Worm (Caenorhabditis elegans): ENCODE measurements around the gene F21D5.4.
A peak's percentile ranks its signal among the peaks of the same experiment; 100 is the strongest.

Gene F21D5.4

ce11 chrIV:8730469-8730868, 7.4 kb upstream of the F21D5.4 start, which contains the start of gene F21D5.3 (continued):
- TF ChIP-seq B0035.1 (tag; optimal IDR thresholded peaks at IDR 0.05) (no peak), D2030.7 (GFP tag; IDR thresholded peaks at IDR 0.05) (no peak), egl-18 (GFP tag; IDR thresholded peaks at IDR 0.05) (no peak), nfyb-1 (GFP tag; IDR thresholded peaks at IDR 0.05) (no peak)

ce11 chrIV:8737354-8737753, 533 bp upstream of the F21D5.4 start:
- no peak for TF ChIP-seq hlh-12 (tag; optimal IDR thresholded peaks at IDR 0.05)
- TF ChIP-seq hmg-1.2 (GFP tag; IDR thresholded peaks at IDR 0.05): peak; percentile 73; the same call in 1 of the 2 replicates
- no peak for TF ChIP-seq gei-17 (GFP tag; optimal IDR thresholded peaks at IDR 0.05)

- TF ChIP-seq C17E4.6 (GFP tag; IDR thresholded peaks at IDR 0.05) (no peak), lsl-1 (GFP tag; optimal IDR thresholded peaks at IDR 0.05) (no peak), mes-4 (tag; optimal IDR thresholded peaks at IDR 0.05) (no peak), F23B12.7 (tag; optimal IDR thresholded peaks at IDR 0.05; ENCODE audit: insufficient read depth) (no peak), egl-18 (GFP tag; IDR thresholded peaks at IDR 0.05) (no peak), hsf-1 (GFP tag; IDR thresholded peaks at IDR 0.05) (no peak), B0019.2 (GFP tag; conservative IDR thresholded peaks at IDR 0.05) (no peak), nhr-179 (tag; optimal IDR thresholded peaks at IDR 0.05) (no peak), madf-10 (tag; optimal IDR thresholded peaks at IDR 0.05) (no peak), sptf-2 (GFP tag; optimal IDR thresholded peaks at IDR 0.05) (no peak), Y56A3A.18 (GFP tag; IDR thresholded peaks at IDR 0.05) (no peak), lsy-27 (tag; optimal IDR thresholded peaks at IDR 0.05; ENCODE audit: borderline replicate concordance, insufficient read depth) (no peak), zim-3 (tag; optimal IDR thresholded peaks at IDR 0.05) (no peak), snpc-4 (GFP tag; optimal IDR thresholded peaks at IDR 0.05) (no peak), snpc-4 (tag; optimal IDR thresholded peaks at IDR 0.05) (no peak), Y79H2A.3 (GFP tag; conservative IDR thresholded peaks at IDR 0.05) (no peak), pbrm-1 (GFP tag; IDR thresholded peaks at IDR 0.05) (no peak), ccch-3 (GFP tag; optimal IDR thresholded peaks at IDR 0.05) (no peak), snpc-1.1 (tag; optimal IDR thresholded peaks at IDR 0.05; ENCODE audit: insufficient read depth) (no peak), lir-1 (GFP tag; conservative IDR thresholded peaks at IDR 0.05) (no peak)
These were observed 1.4 kb downstream of the F21D5.4 start, which contains the start of gene F21D5.5 for ce11 chrIV:8739294-8739693. Gene F21D5.5 (minus strand): TSS chrIV:8739394.

- TF ChIP-seq efl-1 (GFP tag; optimal IDR thresholded peaks at IDR 0.05): no peak
- TF ChIP-seq ZK185.1 (tag; optimal IDR thresholded peaks at IDR 0.05; ENCODE audit: poor library complexity, severe bottlenecking): no peak
- TF ChIP-seq ztf-18 (tag; optimal IDR thresholded peaks at IDR 0.05): peak; percentile 8
These were observed 2.0 kb downstream of the F21D5.4 start, which contains the start of gene mrps-33 for ce11 chrIV:8739926-8740325. Gene mrps-33 (minus strand): TSS chrIV:8740026.

ce11 chrIV:8740952-8741438, 3.1 kb downstream of the F21D5.4 start, which contains the start of gene F21D5.6:
Gene F21D5.6 (minus strand): TSS chrIV:8741388.
- TF ChIP-seq madf-6 (GFP tag; IDR thresholded peaks at IDR 0.05): peak; percentile 32; the same call in 1 of the 2 replicates
- TF ChIP-seq C17E4.6 (GFP tag; IDR thresholded peaks at IDR 0.05): no peak
- no peak for TF ChIP-seq unc-130 (GFP tag; optimal IDR thresholded peaks at IDR 0.05)
- TF ChIP-seq mcd-1 (GFP tag; IDR thresholded peaks at IDR 0.05): no peak
- no peak for TF ChIP-seq C06A6.2 (GFP tag; conservative IDR thresholded peaks at IDR 0.05)
- no peak for TF ChIP-seq cebp-1 (GFP tag; IDR thresholded peaks at IDR 0.05)
- peak; percentile 13 for TF ChIP-seq cebp-1 (tag; optimal IDR thresholded peaks at IDR 0.05)
- TF ChIP-seq chd-7 (tag; optimal IDR thresholded peaks at IDR 0.05): no peak
- TF ChIP-seq nfyb-1 (GFP tag; IDR thresholded peaks at IDR 0.05): peak; percentile 57; the same call in 1 of the 2 replicates
- peak in 1 of 3 experiments; percentile 48 for TF ChIP-seq lin-35 (GFP tag; optimal IDR thresholded peaks at IDR 0.05)
- TF ChIP-seq snpc-3.4 (tag; optimal IDR thresholded peaks at IDR 0.05): peak; percentile 8
- TF ChIP-seq mxl-1 (tag; optimal IDR thresholded peaks at IDR 0.05): no peak
- TF ChIP-seq sdz-38 (tag; optimal IDR thresholded peaks at IDR 0.05): no peak
- TF ChIP-seq attf-5 (GFP tag; optimal IDR thresholded peaks at IDR 0.05): no peak
- no peak for TF ChIP-seq ztf-28 (GFP tag; IDR thresholded peaks at IDR 0.05)
- TF ChIP-seq tbp1 (GFP tag; optimal IDR thresholded peaks at IDR 0.05): no peak
- no peak for TF ChIP-seq F23B12.7 (tag; optimal IDR thresholded peaks at IDR 0.05; ENCODE audit: insufficient read depth)

Data from whole organism, young adult.